Worm (Caenorhabditis elegans): ENCODE results near the gene Y37E11AL.2.

DNA sequence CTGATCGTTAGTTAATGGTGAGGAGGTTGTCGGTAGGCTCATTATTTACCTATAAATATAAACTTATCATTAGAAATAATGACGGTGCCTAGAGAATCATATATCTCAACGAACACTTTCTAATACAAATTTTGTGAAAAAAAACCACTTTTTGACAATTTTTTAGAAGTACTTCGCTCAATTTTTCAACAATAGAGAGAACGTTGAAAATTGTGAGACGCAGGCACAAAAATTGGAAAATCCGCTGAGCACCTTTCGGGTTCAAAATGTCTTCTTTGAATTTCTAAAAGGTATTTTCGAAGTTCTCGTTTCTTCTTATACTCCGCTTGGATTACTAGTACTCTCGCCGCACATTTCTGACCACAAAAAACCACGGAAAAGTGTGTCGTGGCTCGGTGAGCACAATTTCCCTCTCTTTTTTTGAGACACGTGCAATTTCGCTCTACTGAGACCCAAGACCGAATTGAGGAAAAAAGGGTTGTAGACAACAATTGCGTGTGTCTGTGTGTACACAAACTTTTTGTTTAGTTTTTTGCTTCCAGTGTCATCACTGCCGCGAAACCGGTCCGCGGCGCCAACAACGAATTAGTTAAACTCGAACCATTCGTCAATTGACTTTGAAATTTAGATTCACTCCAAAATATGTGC, 42.7 kb downstream of the Y37E11AL.2 start, which contains the start of gene nape-1:
- TF ChIP-seq pqm-1 (tag; optimal IDR thresholded peaks at IDR 0.05) (no peak), nhr-12 (tag; optimal IDR thresholded peaks at IDR 0.05) (no peak), lin-39 (tag; optimal IDR thresholded peaks at IDR 0.05) (no peak), elt-3 (tag; optimal IDR thresholded peaks at IDR 0.05) (no peak), nhr-11 (tag; optimal IDR thresholded peaks at IDR 0.05) (no peak), hlh-17 (GFP tag; optimal IDR thresholded peaks at IDR 0.05; ENCODE audit: borderline replicate concordance) (no peak)
